Worm (Caenorhabditis elegans): ENCODE results near the gene Y97E10C.1.

DNA sequence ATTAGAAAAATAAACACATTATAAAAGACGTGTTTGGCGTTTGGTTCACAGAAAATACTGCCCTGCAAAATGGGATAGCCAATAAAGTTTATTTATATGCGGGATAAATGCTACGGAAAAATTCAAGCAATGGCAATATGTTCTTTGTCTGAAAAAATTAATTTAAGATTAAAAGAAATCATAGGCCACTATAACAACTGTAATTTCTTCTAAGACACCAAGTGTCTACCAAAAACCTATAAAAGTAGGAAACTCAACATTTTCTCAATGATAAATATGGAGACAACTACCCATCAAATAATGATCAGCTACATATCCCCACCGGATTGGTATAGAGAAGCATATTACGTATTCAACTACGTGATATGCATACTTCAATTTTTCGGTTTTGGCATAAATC lies 23.4 kb upstream of the Y97E10C.1 start, which contains the start of gene srw-3:
- TF ChIP-seq F13H6.1 (tag; optimal IDR thresholded peaks at IDR 0.05) (no peak), unc-55 (GFP tag; optimal IDR thresholded peaks at IDR 0.05) (no peak), lin-11 (tag; optimal IDR thresholded peaks at IDR 0.05) (no peak), pag-3 (tag; optimal IDR thresholded peaks at IDR 0.05; ENCODE audit: borderline replicate concordance) (no peak), T23F11.4 (GFP tag; optimal IDR thresholded peaks at IDR 0.05) (no peak), pqm-1 (tag; optimal IDR thresholded peaks at IDR 0.05) (no peak), ets-4 (tag; optimal IDR thresholded peaks at IDR 0.05) (no peak), syd-9 (tag; optimal IDR thresholded peaks at IDR 0.05) (no peak), ceh-14 (tag; optimal IDR thresholded peaks at IDR 0.05) (no peak)
